Fruit fly (Drosophila melanogaster) whole organism, prepupa: ENCODE results near the gene Hr96.

Source experiments
- Blimp-1 ChIP-seq: fragments of 200-800 bp; sonication (Bioruptor generic); optimal IDR thresholded peaks from 3 replicates; lab custom pipeline; 2017; ENCODE audit warnings: missing biosample characterization, missing genetic modification characterization, mild to moderate bottlenecking, moderate library complexity, missing genetic modification reagents
- CG31627 ChIP-seq: fragments of 200-800 bp; sonication (Bioruptor generic); optimal IDR thresholded peaks from 3 replicates; lab custom pipeline; 2016; ENCODE audit warnings: missing biosample characterization, missing genetic modification characterization
- CG32006 ChIP-seq: fragments of 200-800 bp; sonication (Bioruptor generic); optimal IDR thresholded peaks from 3 replicates; lab custom pipeline; 2017; ENCODE audit warnings: missing biosample characterization, mild to moderate bottlenecking, missing genetic modification characterization
- CG4318 ChIP-seq: fragments of 200-800 bp; sonication (Bioruptor generic); optimal IDR thresholded peaks from 3 replicates; lab custom pipeline; 2017; ENCODE audit warnings: missing biosample characterization, mild to moderate bottlenecking, missing genetic modification characterization
- CG6854 ChIP-seq: fragments of 200-800 bp; sonication (Bioruptor generic); optimal IDR thresholded peaks from 2 replicates; lab custom pipeline; 2017; ENCODE audit warnings: missing biosample characterization, mild to moderate bottlenecking, missing genetic modification characterization
- CG8119 ChIP-seq: fragments of 200-800 bp; sonication (Bioruptor generic); IDR thresholded peaks from 3 replicates; pipeline ENCODE4 v1.3.6; 2022; ENCODE audit warnings: missing biosample characterization, missing genetic modification characterization
- CG8319 ChIP-seq: fragments of 200-800 bp; sonication (Bioruptor generic); optimal IDR thresholded peaks from 3 replicates; lab custom pipeline; 2016; ENCODE audit warnings: missing biosample characterization, missing genetic modification characterization
- Hr38 ChIP-seq: sonication (Bioruptor generic); optimal IDR thresholded peaks from 2 replicates; lab custom pipeline; 2016; ENCODE audit warnings: missing biosample characterization, missing genetic modification characterization
- Hr4 ChIP-seq: fragments of 200-800 bp; sonication (Bioruptor generic); optimal IDR thresholded peaks from 3 replicates; lab custom pipeline; 2016; ENCODE audit warnings: missing biosample characterization, missing genetic modification characterization
- salr ChIP-seq, 2 experiments: fragments of 200-800 bp; sonication (Bioruptor generic); optimal IDR thresholded peaks; 3 replicates each; lab custom pipeline; 2016 to 2018; ENCODE audit warnings: missing biosample characterization in 2 of 2, missing genetic modification characterization in 2 of 2, mild to moderate bottlenecking in 1 of 2

- TF ChIP-seq CG31627: no peak
- no peak for TF ChIP-seq CG6854 (GFP tag; lab: Kevin White, UChicago)
- no peak for TF ChIP-seq Hr38 (GFP tag; lab: Kevin White, UChicago)
- no peak for TF ChIP-seq CG8119 (GFP tag; lab: Robert Waterston, UW)
- peak; percentile 19 for TF ChIP-seq Blimp-1
- TF ChIP-seq salr (GFP tag; optimal IDR thresholded peaks at IDR 0.05; lab: Kevin White, UChicago): no peak
- no peak for TF ChIP-seq CG32006 (GFP tag; lab: Kevin White, UChicago)
- TF ChIP-seq CG8319: no peak
- TF ChIP-seq Hr4: no peak
- no peak for TF ChIP-seq CG4318 (GFP tag; lab: Kevin White, UChicago)
These were observed 21.0 kb downstream of the Hr96 start, which contains the start of gene CG11786 for dm6 chr3R:25046023-25046422.
